Worm (Caenorhabditis elegans) whole organism, mixed stage, embryonic: Measurements from ENCODE around the gene F46F5.16.

Experiments
- ceh-39 ChIP-seq: fragments of 150-350 bp; optimal IDR thresholded peaks from 2 replicates; lab custom pipeline; 2014; ENCODE audit warnings: missing biosample characterization, missing genetic modification characterization
- elt-1 ChIP-seq: sonication (generic microtip); optimal IDR thresholded peaks from 2 replicates; lab custom pipeline; 2017; ENCODE audit warnings: missing genetic modification characterization, mild to moderate bottlenecking, missing compliant biosample characterization, antibody characterized with exemption, moderate library complexity, borderline replicate concordance; ENCODE audit not compliant: insufficient read depth
- lin-13 ChIP-seq: fragments of 150-350 bp; optimal IDR thresholded peaks from 2 replicates; lab custom pipeline; 2014; ENCODE audit warnings: missing biosample characterization, missing genetic modification characterization
- nhr-12 ChIP-seq: fragments of 150-350 bp; optimal IDR thresholded peaks from 2 replicates; lab custom pipeline; 2014; ENCODE audit warnings: missing biosample characterization, missing genetic modification characterization
- nhr-28 ChIP-seq: fragments of 150-350 bp; optimal IDR thresholded peaks from 2 replicates; lab custom pipeline; 2014; ENCODE audit warnings: missing biosample characterization, missing genetic modification characterization
- nhr-76 ChIP-seq: sonication (generic microtip); optimal IDR thresholded peaks from 2 replicates; lab custom pipeline; 2017; ENCODE audit warnings: missing biosample characterization, missing genetic modification characterization
- pha-4 ChIP-seq: fragments of 150-350 bp; optimal IDR thresholded peaks from 2 replicates; lab custom pipeline; 2018; ENCODE audit warnings: missing biosample characterization, missing genetic modification reagents, missing genetic modification characterization
- sptf-1 ChIP-seq: sonication (generic microtip); optimal IDR thresholded peaks from 2 replicates; lab custom pipeline; 2017; ENCODE audit warnings: mild to moderate bottlenecking, missing genetic modification characterization, moderate library complexity, missing compliant biosample characterization
- unc-39 ChIP-seq: fragments of 150-350 bp; optimal IDR thresholded peaks from 2 replicates; lab custom pipeline; 2014; ENCODE audit warnings: missing biosample characterization, missing genetic modification characterization
- unc-62 ChIP-seq: fragments of 150-350 bp; optimal IDR thresholded peaks from 2 replicates; lab custom pipeline; 2014; ENCODE audit warnings: missing biosample characterization, missing genetic modification reagents, missing genetic modification characterization

DNA sequence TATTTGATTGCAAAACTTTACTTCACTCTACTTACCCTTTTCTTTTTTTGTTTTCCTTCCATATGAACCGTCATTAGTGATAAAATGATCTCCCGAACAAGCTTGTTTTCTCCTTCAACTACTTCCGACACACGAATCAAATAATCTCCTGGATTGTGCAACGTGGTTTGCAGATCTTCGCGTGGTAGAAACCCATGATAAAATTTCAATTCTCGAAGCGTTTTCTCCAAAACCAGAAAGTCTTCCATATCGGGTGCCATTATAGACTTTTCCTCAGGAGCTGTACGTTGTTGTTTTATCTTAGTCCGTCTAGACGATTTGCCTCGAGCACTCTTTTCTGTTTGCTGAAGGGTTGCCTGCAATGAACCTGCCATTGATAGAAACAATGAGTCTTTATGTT, 10.4 kb downstream of the F46F5.16 start:
- TF ChIP-seq ceh-39 (tag; lab: Kevin White, UChicago) (no peak), nhr-12 (tag; lab: Kevin White, UChicago) (no peak), unc-39 (no peak), pha-4 (tag; lab: Kevin White, UChicago) (no peak), nhr-76 (tag; lab: Kevin White, UChicago) (no peak), lin-13 (tag; lab: Kevin White, UChicago) (no peak), nhr-28 (tag; lab: Kevin White, UChicago) (no peak), elt-1 (tag; lab: Kevin White, UChicago) (no peak), sptf-1 (tag; lab: Kevin White, UChicago) (no peak), unc-62 (GFP tag; lab: Kevin White, UChicago) (no peak)
